Worm (Caenorhabditis elegans): ENCODE data around the gene F56C3.1.

DNA sequence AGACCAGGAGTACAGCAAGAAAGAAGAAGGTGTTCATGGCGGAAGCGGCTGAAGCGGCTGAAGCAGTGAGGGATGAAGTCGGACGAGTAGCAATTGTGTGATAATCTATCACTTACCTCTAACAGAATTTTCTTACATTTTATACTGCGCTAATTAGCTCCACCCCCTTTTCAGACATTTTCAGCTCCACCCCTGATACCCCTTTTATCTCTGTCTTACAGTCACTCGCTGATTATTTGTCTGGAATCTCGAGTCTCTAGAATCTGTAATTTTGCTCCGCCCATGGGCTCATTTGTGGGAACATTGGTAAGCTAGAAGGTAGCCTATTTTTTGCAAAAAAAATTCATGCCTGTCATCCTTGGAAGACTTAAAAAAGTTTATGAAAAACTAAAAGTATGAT is 42.8 kb upstream of the F56C3.1 start, which contains the start of gene ins-39:
- no peak for TF ChIP-seq ces-1 (GFP tag; optimal IDR thresholded peaks at IDR 0.05)
- TF ChIP-seq ham-2 (GFP tag; optimal IDR thresholded peaks at IDR 0.05), result no peak
- TF ChIP-seq nhr-12 (tag; optimal IDR thresholded peaks at IDR 0.05), result no peak
- no peak for TF ChIP-seq unc-62 (GFP tag; optimal IDR thresholded peaks at IDR 0.05)
- no peak for TF ChIP-seq elt-3 (tag; optimal IDR thresholded peaks at IDR 0.05)

Measured in whole organism, mixed stage, embryonic.